Fruit fly (Drosophila melanogaster) whole organism, adult: ENCODE data around the gene CG32814.

ENCODE experiments used
- CG11617 ChIP-seq: fragments of 200-800 bp; sonication (Bioruptor generic); optimal IDR thresholded peaks from 2 replicates; lab custom pipeline; 2017; ENCODE audit warnings: mild to moderate bottlenecking, missing biosample characterization, missing genetic modification reagents, missing genetic modification characterization
- CG1620 ChIP-seq: fragments of 200-800 bp; sonication (Bioruptor generic); optimal IDR thresholded peaks from 2 replicates; lab custom pipeline; 2016; ENCODE audit warnings: missing biosample characterization, missing genetic modification characterization
- CG5204 ChIP-seq: fragments of 200-800 bp; sonication (Bioruptor generic); optimal IDR thresholded peaks from 2 replicates; lab custom pipeline; 2016; ENCODE audit warnings: missing biosample characterization, missing genetic modification characterization
- Crg-1 ChIP-seq: fragments of 200-800 bp; sonication (Bioruptor generic); optimal IDR thresholded peaks from 2 replicates; lab custom pipeline; 2016; ENCODE audit warnings: missing biosample characterization, missing genetic modification characterization
- Hr96 ChIP-seq: fragments of 200-800 bp; sonication (Bioruptor generic); optimal IDR thresholded peaks from 2 replicates; lab custom pipeline; 2016; ENCODE audit warnings: missing biosample characterization, missing genetic modification characterization
- Mnt ChIP-seq: fragments of 200-800 bp; sonication (Bioruptor generic); optimal IDR thresholded peaks from 2 replicates; lab custom pipeline; 2016; ENCODE audit warnings: missing biosample characterization, mild to moderate bottlenecking, missing genetic modification characterization
- bab1 ChIP-seq: fragments of 200-800 bp; sonication (Bioruptor generic); optimal IDR thresholded peaks from 3 replicates; lab custom pipeline; 2019; ENCODE audit warnings: missing biosample characterization, mild to moderate bottlenecking, missing genetic modification characterization, moderate library complexity
- cic ChIP-seq: fragments of 200-800 bp; sonication (Bioruptor generic); optimal IDR thresholded peaks from 2 replicates; lab custom pipeline; 2017; ENCODE audit warnings: missing biosample characterization, mild to moderate bottlenecking, missing genetic modification characterization, moderate library complexity
- cnc ChIP-seq, 2 experiments: fragments of >200 bp; optimal IDR thresholded peaks; 2 replicates each; lab custom pipeline; 2017
- kay ChIP-seq: fragments of 200-800 bp; sonication (Bioruptor generic); peaks from one replicate; lab custom pipeline; 2016; ENCODE audit warnings: missing biosample characterization, missing genetic modification characterization, borderline replicate concordance
- ovo ChIP-seq: fragments of 200-800 bp; sonication (Bioruptor generic); optimal IDR thresholded peaks from 2 replicates; lab custom pipeline; 2016; ENCODE audit warnings: missing biosample characterization, missing genetic modification characterization
- tj ChIP-seq: fragments of 200-800 bp; sonication (Bioruptor generic); optimal IDR thresholded peaks from 3 replicates; lab custom pipeline; 2017; ENCODE audit warnings: missing biosample characterization, mild to moderate bottlenecking, missing genetic modification characterization, moderate library complexity
- toe ChIP-seq: fragments of 200-800 bp; sonication (Bioruptor generic); optimal IDR thresholded peaks from 2 replicates; lab custom pipeline; 2016; ENCODE audit warnings: missing biosample characterization, missing genetic modification characterization

dm6 chrX:1033066-1033465, 6.6 kb upstream of the CG32814 start:
- peak; percentile 49 for TF ChIP-seq Hr96 (GFP tag; lab: Kevin White, UChicago)
- TF ChIP-seq tj (GFP tag; lab: Kevin White, UChicago), result no peak
- no peak for TF ChIP-seq kay
- no peak for TF ChIP-seq CG5204
- TF ChIP-seq CG1620 (GFP tag; lab: Kevin White, UChicago), result peak; percentile 63
- TF ChIP-seq Mnt (GFP tag; lab: Kevin White, UChicago), result peak; percentile 54
- TF ChIP-seq cnc (optimal IDR thresholded peaks at IDR 0.05; lab: Kevin White, UChicago), result no peak
- TF ChIP-seq CG11617 (GFP tag; lab: Kevin White, UChicago), result no peak
- TF ChIP-seq ovo (GFP tag; lab: Kevin White, UChicago), result peak; percentile 43
- TF ChIP-seq cic (GFP tag; lab: Kevin White, UChicago), result no peak
- peak; percentile 38 for TF ChIP-seq Crg-1 (GFP tag; lab: Kevin White, UChicago)
- TF ChIP-seq bab1 (GFP tag; lab: Kevin White, UChicago), result peak; percentile 78
- TF ChIP-seq toe (GFP tag; lab: Kevin White, UChicago), result peak; percentile 45
